Worm (Caenorhabditis elegans) whole organism, midembryonic: ENCODE data around the gene pcm-1.

ENCODE experiments used
- flt-1 ChIP-seq: fragments of 200-800 bp; sonication (Bioruptor generic); IDR thresholded peaks from 2 replicates; pipeline ENCODE4 v1.3.6; 2022; ENCODE audit warnings: missing genetic modification characterization, missing compliant biosample characterization
- klf-2 ChIP-seq: fragments of 200-800 bp; sonication (Bioruptor generic); conservative IDR thresholded peaks from 2 replicates; pipeline ENCODE4 v1.3.6; 2022; ENCODE audit warnings: missing genetic modification reagents, missing genetic modification characterization, missing compliant biosample characterization
- ztf-23 ChIP-seq: fragments of 200-800 bp; sonication (Bioruptor generic); IDR thresholded peaks from 2 replicates; pipeline ENCODE4 v1.3.6; 2022; ENCODE audit warnings: missing genetic modification reagents, missing genetic modification characterization, missing compliant biosample characterization

- TF ChIP-seq flt-1 (GFP tag; lab: Robert Waterston, UW): no peak
- no peak for TF ChIP-seq klf-2 (GFP tag; lab: Robert Waterston, UW)
- TF ChIP-seq ztf-23 (GFP tag; lab: Robert Waterston, UW): no peak
Observed at ce11 chrV:5936691-5937090, 27.0 kb downstream of the pcm-1 start, which contains the start of the genes M03F8.5 and M03F8.7.
